Worm (Caenorhabditis elegans): ENCODE data around the gene lin-26.

DNA sequence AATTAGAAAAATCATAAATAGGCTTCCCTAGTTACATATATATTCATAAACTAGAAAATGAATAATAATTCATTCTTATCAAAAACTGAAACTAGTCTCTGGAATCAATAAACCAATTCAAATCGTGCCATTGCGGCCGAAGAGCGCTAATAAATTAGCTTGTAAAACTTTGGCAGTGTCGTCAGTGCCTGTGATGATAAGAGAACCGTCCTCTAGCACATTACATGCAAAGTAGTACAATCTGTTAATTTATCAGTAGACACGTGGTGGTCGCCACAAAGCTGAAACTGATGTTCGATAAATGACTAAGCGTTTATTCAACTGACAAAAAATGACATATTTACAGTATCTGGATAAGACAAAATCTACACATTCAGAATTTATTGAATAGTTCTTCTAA lies 13.6 kb downstream of the lin-26 start:
- TF ChIP-seq nhr-237 (tag; optimal IDR thresholded peaks at IDR 0.05), result no peak
- no peak for TF ChIP-seq blmp-1 (tag; optimal IDR thresholded peaks at IDR 0.05)
- no peak for TF ChIP-seq ces-1 (GFP tag; optimal IDR thresholded peaks at IDR 0.05)
- TF ChIP-seq zip-8 (tag; optimal IDR thresholded peaks at IDR 0.05), result no peak
- no peak for TF ChIP-seq nhr-76 (tag; optimal IDR thresholded peaks at IDR 0.05)
